Worm (Caenorhabditis elegans) whole organism, midembryonic: ENCODE data around the gene nhr-114.

Source experiments
- cog-1 ChIP-seq: sonication (generic microtip); optimal IDR thresholded peaks from 2 replicates; lab custom pipeline; 2016; ENCODE audit warnings: missing genetic modification characterization, missing compliant biosample characterization
- ztf-29 ChIP-seq: fragments of 200-800 bp; sonication (Bioruptor generic); IDR thresholded peaks from 2 replicates; pipeline ENCODE4 v1.3.6; 2022; ENCODE audit warnings: missing genetic modification reagents, missing genetic modification characterization, missing compliant biosample characterization

- no peak for TF ChIP-seq cog-1 (tag; lab: Kevin White, UChicago)
- no peak for TF ChIP-seq ztf-29 (GFP tag; lab: Robert Waterston, UW)
Measured at ce11 chrV:4187144-4187485, at the start of gene nhr-114.
